Fruit fly (Drosophila melanogaster): ENCODE data around the gene CG14989.

CG14989 gene

dm6 chr3L:4119636-4120357 lies 32.4 kb downstream of the CG14989 start (continued):
- TF ChIP-seq CG6813 (GFP tag; optimal IDR thresholded peaks at IDR 0.05) (peak; percentile 23), Awh (GFP tag; IDR thresholded peaks at IDR 0.05) (no peak), CG12236 (GFP tag; optimal IDR thresholded peaks at IDR 0.05) (no peak), sisA (GFP tag; IDR thresholded peaks at IDR 0.05) (no peak), ind (GFP tag; optimal IDR thresholded peaks at IDR 0.05) (no peak), CG2875 (GFP tag; optimal IDR thresholded peaks at IDR 0.05) (no peak), peb (GFP tag; IDR thresholded peaks at IDR 0.05) (no peak), CG4360 (GFP tag; IDR thresholded peaks at IDR 0.05) (no peak), CG7271 (tag; optimal IDR thresholded peaks at IDR 0.05) (no peak), NC2β (GFP tag; optimal IDR thresholded peaks at IDR 0.05) (no peak), CG17361 (GFP tag; IDR thresholded peaks at IDR 0.05) (no peak), Asciz (GFP tag; optimal IDR thresholded peaks at IDR 0.05) (no peak), sc (optimal IDR thresholded peaks at IDR 0.05) (no peak), sc (GFP tag; optimal IDR thresholded peaks at IDR 0.05) (no peak), row (GFP tag; IDR thresholded peaks at IDR 0.05) (peak; percentile 30; the same call in 1 of the 3 replicates), grn (GFP tag; optimal IDR thresholded peaks at IDR 0.05) (peak; percentile 88), ham (GFP tag; IDR thresholded peaks at IDR 0.05) (no peak), CG7556 (GFP tag; optimal IDR thresholded peaks at IDR 0.05) (no peak), CG10274 (GFP tag; optimal IDR thresholded peaks at IDR 0.05) (no peak), usp (GFP tag; optimal IDR thresholded peaks at IDR 0.05) (no peak), Hmr (GFP tag; optimal IDR thresholded peaks at IDR 0.05) (peak; percentile 3), salm (tag; optimal IDR thresholded peaks at IDR 0.05) (no peak), HHEX (GFP tag; optimal IDR thresholded peaks at IDR 0.05) (no peak), CG15011 (GFP tag; optimal IDR thresholded peaks at IDR 0.05) (no peak), CG11723 (GFP tag; optimal IDR thresholded peaks at IDR 0.05) (no peak), tio (GFP tag; optimal IDR thresholded peaks at IDR 0.05) (no peak), CG4820 (GFP tag; optimal IDR thresholded peaks at IDR 0.05) (no peak), CG17186 (GFP tag; optimal IDR thresholded peaks at IDR 0.05) (no peak), CG11093 (GFP tag; IDR thresholded peaks at IDR 0.05) (no peak), CG11398 (GFP tag; optimal IDR thresholded peaks at IDR 0.05) (no peak), CG4424 (GFP tag; optimal IDR thresholded peaks at IDR 0.05) (no peak), Lpt (GFP tag; optimal IDR thresholded peaks at IDR 0.05) (peak; percentile 16), CG12219 (GFP tag; optimal IDR thresholded peaks at IDR 0.05) (no peak), CG3065 (GFP tag; optimal IDR thresholded peaks at IDR 0.05) (no peak), chm (GFP tag; IDR thresholded peaks at IDR 0.05) (0 out of 2 replicates have a peak, but pooled peaks have one; percentile 9), CG34422 (GFP tag; IDR thresholded peaks at IDR 0.05) (no peak), stwl (tag; optimal IDR thresholded peaks at IDR 0.05) (peak; percentile 39), ara (GFP tag; IDR thresholded peaks at IDR 0.05) (0 out of 2 replicates have a peak, but pooled peaks have one; percentile 20), sim (GFP tag; IDR thresholded peaks at IDR 0.05) (no peak), sens (GFP tag) (peak; percentile 46), CG12942 (GFP tag; optimal IDR thresholded peaks at IDR 0.05) (no peak), seq (GFP tag; IDR thresholded peaks at IDR 0.05) (no peak), disco-r (GFP tag; optimal IDR thresholded peaks at IDR 0.05) (no peak), CG8944 (GFP tag; optimal IDR thresholded peaks at IDR 0.05) (no peak), CG14667 (GFP tag; IDR thresholded peaks at IDR 0.05) (no peak), trem (tag; optimal IDR thresholded peaks at IDR 0.05) (no peak), CG6683 (GFP tag; optimal IDR thresholded peaks at IDR 0.05) (no peak), CG5180 (GFP tag; optimal IDR thresholded peaks at IDR 0.05) (no peak), gsb-n (tag; optimal IDR thresholded peaks at IDR 0.05) (no peak), jigr1 (GFP tag; IDR thresholded peaks at IDR 0.05) (no peak), Dll (GFP tag; IDR thresholded peaks at IDR 0.05; ENCODE audit: partially characterized antibody) (no peak), CG7786 (GFP tag; optimal IDR thresholded peaks at IDR 0.05) (no peak)

Measured in whole organism, embryonic.